Fruit fly (Drosophila melanogaster): ENCODE results near the gene Secp43.

Secp43 gene

DNA sequence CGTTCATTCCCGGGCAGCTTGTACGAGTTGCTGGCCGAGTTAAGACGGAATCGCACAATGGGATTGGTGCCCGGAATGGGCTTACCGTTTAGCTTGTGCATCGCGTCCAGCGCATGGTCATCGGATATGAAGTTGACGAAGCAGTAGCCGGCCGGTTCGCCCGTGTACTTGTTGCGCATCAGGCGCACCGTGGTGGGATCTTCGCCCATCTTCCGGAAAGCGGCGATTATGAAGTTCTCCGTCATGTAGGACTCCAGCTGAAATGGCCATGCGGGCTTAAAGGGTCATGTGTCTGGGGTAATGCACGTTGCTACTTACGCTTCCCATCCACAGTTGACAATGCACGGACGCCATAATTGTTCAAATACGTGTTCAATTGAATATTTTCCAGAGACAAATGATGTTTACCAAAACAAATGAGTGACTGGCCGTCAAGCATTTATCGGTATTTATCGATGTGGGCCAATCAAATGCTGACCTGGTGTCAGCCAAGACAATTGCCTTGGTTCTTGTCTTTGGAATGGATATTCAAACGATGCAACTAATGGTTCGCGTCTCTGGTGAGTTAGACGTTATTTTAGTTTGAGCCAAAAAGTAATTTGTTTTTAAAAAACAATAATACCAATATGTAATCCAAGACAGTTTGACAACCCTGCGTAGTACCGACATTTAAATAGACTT lies at the start of gene Secp43, which contains the start of gene ND-B8:
Gene Secp43, minus strand, starts transcription at position 445 of the 681 bp plus-strand sequence.
Gene ND-B8, plus strand, starts transcription at position 618 of the 681 bp plus-strand sequence.
- TF ChIP-seq CG14655 (GFP tag; optimal IDR thresholded peaks at IDR 0.05) (no peak), CG4496 (GFP tag; IDR thresholded peaks at IDR 0.05) (no peak), fd96Ca (GFP tag; IDR thresholded peaks at IDR 0.05) (no peak), gl (tag; optimal IDR thresholded peaks at IDR 0.05) (no peak), rn (GFP tag; IDR thresholded peaks at IDR 0.05) (no peak), Snoo (tag; optimal IDR thresholded peaks at IDR 0.05) (no peak), CG13204 (GFP tag; optimal IDR thresholded peaks at IDR 0.05) (no peak), D1 (tag; optimal IDR thresholded peaks at IDR 0.05) (no peak), CG34367 (tag; optimal IDR thresholded peaks at IDR 0.05) (no peak), CG8301 (tag; optimal IDR thresholded peaks at IDR 0.05) (no peak), CG17806 (tag; optimal IDR thresholded peaks at IDR 0.05) (no peak), CG12605 (GFP tag; IDR thresholded peaks at IDR 0.05) (no peak), Pif1A (GFP tag; optimal IDR thresholded peaks at IDR 0.05) (no peak), CG8159 (tag; optimal IDR thresholded peaks at IDR 0.05) (no peak), CG32121 (GFP tag; IDR thresholded peaks at IDR 0.05) (no peak), Pif1B (GFP tag; optimal IDR thresholded peaks at IDR 0.05) (no peak), EcR (GFP tag; optimal IDR thresholded peaks at IDR 0.05) (no peak), CG10348 (GFP tag; IDR thresholded peaks at IDR 0.05) (no peak)

DNA sequence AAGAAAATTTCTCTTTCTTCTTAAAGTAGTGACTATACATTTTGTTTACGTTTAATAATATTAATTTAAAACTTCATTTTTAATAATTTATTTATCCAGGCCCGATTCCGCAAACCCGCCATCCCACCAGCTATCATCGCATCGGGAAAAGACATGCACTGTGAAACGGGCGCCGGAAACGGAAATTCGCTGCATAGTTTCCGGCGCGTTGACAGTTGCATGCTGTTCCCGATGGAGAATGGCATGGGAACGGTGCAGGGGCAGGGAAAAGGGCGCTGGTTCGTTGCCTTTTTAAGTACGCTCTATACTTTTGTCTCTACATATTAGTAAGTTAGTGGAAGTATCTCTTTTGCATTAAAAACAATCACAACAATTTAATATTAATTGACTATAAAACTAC lies 23.7 kb upstream of the Secp43 start:
- TF ChIP-seq Pif1B (GFP tag; optimal IDR thresholded peaks at IDR 0.05): no peak
- no peak for TF ChIP-seq fd96Ca (GFP tag; IDR thresholded peaks at IDR 0.05)
- TF ChIP-seq D1 (tag; optimal IDR thresholded peaks at IDR 0.05): no peak
- no peak for TF ChIP-seq Ets98B (GFP tag; IDR thresholded peaks at IDR 0.05)
- TF ChIP-seq CG10348 (GFP tag; IDR thresholded peaks at IDR 0.05): no peak
- no peak for TF ChIP-seq CG8301 (tag; optimal IDR thresholded peaks at IDR 0.05)
- peak; percentile 32; the same call in 1 of the 3 replicates for TF ChIP-seq CG4496 (GFP tag; IDR thresholded peaks at IDR 0.05)

DNA sequence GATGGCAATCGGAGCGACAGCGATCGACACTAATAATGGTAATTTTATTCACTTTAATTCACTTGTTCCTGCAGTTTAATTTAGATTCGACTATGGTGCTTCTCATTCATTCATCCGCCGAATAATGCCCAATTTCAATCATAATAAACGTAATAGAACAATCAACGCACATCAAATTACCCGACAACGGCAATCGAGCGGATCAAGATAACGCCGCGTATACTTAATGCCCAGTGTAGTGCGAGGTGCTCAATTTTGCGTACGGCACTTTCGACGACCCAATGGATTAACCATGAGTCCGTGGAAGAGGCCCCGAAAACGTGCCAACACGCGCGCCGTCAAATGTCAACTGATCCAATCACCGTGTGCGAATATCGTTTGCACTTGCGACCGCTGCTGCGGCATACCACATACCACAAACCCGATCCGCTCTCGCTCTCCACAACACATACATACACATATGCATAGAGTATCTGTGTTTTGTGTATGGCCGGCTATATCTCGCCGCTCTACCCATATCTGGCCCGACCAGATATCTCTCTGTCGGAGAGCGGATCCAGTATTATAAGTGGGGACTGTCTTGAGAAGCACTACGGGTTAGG lies 22.5 kb upstream of the Secp43 start, which contains the start of gene ine:
Gene ine, minus strand, starts transcription at position 351 of the 602 bp plus-strand sequence.
- TF ChIP-seq Ets98B (GFP tag; IDR thresholded peaks at IDR 0.05) (peak; percentile 67; the same call in 1 of the 2 replicates), EcR (GFP tag; optimal IDR thresholded peaks at IDR 0.05) (no peak), Pif1B (GFP tag; optimal IDR thresholded peaks at IDR 0.05) (no peak), rn (GFP tag; IDR thresholded peaks at IDR 0.05) (no peak), CG17806 (tag; optimal IDR thresholded peaks at IDR 0.05) (no peak), CG12605 (GFP tag; IDR thresholded peaks at IDR 0.05) (peak; percentile 29; the same call in 1 of the 2 replicates), CG34367 (tag; optimal IDR thresholded peaks at IDR 0.05) (no peak), Snoo (tag; optimal IDR thresholded peaks at IDR 0.05) (no peak), CG4496 (GFP tag; IDR thresholded peaks at IDR 0.05) (peak; percentile 64; the same call in 2 of the 3 replicates), CG13204 (GFP tag; optimal IDR thresholded peaks at IDR 0.05) (no peak), CG10348 (GFP tag; IDR thresholded peaks at IDR 0.05) (no peak), fd96Ca (GFP tag; IDR thresholded peaks at IDR 0.05) (peak; percentile 58; the same call in 2 of the 3 replicates), gl (tag; optimal IDR thresholded peaks at IDR 0.05) (no peak), D1 (tag; optimal IDR thresholded peaks at IDR 0.05) (no peak), CG15710 (tag; optimal IDR thresholded peaks at IDR 0.05) (no peak), Pif1A (GFP tag; optimal IDR thresholded peaks at IDR 0.05) (no peak), CG8159 (tag; optimal IDR thresholded peaks at IDR 0.05) (no peak), CG14655 (GFP tag; optimal IDR thresholded peaks at IDR 0.05) (no peak), CG9948 (tag; optimal IDR thresholded peaks at IDR 0.05) (no peak), CG8301 (tag; optimal IDR thresholded peaks at IDR 0.05) (no peak), CG32121 (GFP tag; IDR thresholded peaks at IDR 0.05) (peak; percentile 42; the same call in 1 of the 2 replicates)

DNA sequence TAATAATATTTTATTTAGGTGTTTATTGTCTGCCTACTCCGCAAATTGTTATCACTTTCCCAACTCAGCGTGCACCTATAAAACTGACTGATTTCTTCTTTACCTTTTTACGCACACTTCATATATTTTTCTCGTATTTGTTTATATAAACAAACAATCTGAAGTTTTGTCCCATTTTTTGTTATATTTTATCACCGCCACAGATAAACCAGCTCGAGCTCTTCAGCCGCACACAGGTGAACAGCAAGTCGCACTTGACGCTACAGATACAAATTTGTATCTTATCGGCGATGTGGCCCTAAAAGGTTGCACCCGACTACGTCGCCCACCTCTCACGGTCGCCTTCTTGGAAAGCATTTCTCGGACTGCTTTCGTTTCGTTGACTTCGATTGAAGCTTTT lies 21.2 kb upstream of the Secp43 start:
- TF ChIP-seq CG9948 (tag; optimal IDR thresholded peaks at IDR 0.05) (no peak), fd96Ca (GFP tag; IDR thresholded peaks at IDR 0.05) (no peak), CG10348 (GFP tag; IDR thresholded peaks at IDR 0.05) (no peak), rn (GFP tag; IDR thresholded peaks at IDR 0.05) (no peak), CG4496 (GFP tag; IDR thresholded peaks at IDR 0.05) (no peak), EcR (GFP tag; optimal IDR thresholded peaks at IDR 0.05) (no peak)

DNA sequence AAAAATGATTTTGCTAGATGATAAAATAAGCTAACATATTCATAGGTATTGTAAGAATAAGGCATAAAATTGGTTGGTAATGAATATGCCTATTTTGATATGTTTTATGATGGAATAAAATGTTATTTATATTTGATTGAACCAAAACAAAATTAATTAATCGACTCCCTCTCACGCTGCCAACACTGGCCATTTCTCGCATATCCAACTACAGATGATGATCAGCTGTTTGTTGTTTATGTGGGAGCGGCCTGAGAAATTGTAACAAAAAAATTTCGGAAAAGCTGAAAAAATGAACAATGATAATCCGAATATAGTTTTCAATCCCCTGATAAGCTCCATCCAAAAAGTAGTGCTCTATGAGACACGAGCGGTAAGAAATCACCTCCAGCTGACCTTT lies 10.7 kb upstream of the Secp43 start, which contains the start of gene FIG4:
Gene FIG4, plus strand, starts transcription at position 229 of the 400 bp plus-strand sequence.
- TF ChIP-seq CG17806 (tag; optimal IDR thresholded peaks at IDR 0.05) (no peak), CG12605 (GFP tag; IDR thresholded peaks at IDR 0.05) (no peak), Pif1A (GFP tag; optimal IDR thresholded peaks at IDR 0.05) (no peak), Snoo (tag; optimal IDR thresholded peaks at IDR 0.05) (no peak)

DNA sequence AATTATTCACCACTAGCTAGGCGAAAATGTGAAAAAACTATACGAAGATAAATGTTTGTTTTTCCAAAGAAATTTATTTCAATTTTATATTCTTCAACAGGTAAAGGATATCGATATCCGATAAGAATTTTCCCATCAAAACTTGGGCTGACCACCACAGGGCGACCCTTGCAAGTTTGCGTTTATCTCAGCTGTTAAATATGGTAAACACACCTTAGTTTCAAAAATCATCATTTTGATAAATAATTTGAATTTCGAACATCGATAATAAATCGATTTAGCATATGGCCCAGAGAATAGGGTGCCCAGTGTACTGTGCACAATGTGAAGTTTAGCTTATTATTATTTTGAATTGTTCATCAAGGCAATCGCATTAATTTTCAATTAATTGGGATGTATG lies 9.1 kb upstream of the Secp43 start, which contains the start of the genes CG15443 and Paris:
Gene CG15443, minus strand, starts transcription at position 125 of the 400 bp plus-strand sequence.
Gene Paris, plus strand, starts transcription at position 289 of the 400 bp plus-strand sequence.
- TF ChIP-seq CG17806 (tag; optimal IDR thresholded peaks at IDR 0.05) (no peak), CG34367 (tag; optimal IDR thresholded peaks at IDR 0.05) (no peak), CG14655 (GFP tag; optimal IDR thresholded peaks at IDR 0.05) (no peak), CG32121 (GFP tag; IDR thresholded peaks at IDR 0.05) (no peak), CG8159 (tag; optimal IDR thresholded peaks at IDR 0.05) (no peak), CG4496 (GFP tag; IDR thresholded peaks at IDR 0.05) (no peak), CG12605 (GFP tag; IDR thresholded peaks at IDR 0.05) (0 out of 2 replicates have a peak, but pooled peaks have one; percentile 39), EcR (GFP tag; optimal IDR thresholded peaks at IDR 0.05) (no peak), gl (tag; optimal IDR thresholded peaks at IDR 0.05) (no peak)
